Worm (Caenorhabditis elegans) whole organism, L3 larva: Measurements from ENCODE around the gene qns-1.

Source experiments
- ZK546.5 ChIP-seq: sonication (generic microtip); optimal IDR thresholded peaks from 2 replicates; lab custom pipeline; 2017; ENCODE audit warnings: missing biosample characterization, missing genetic modification characterization
- aly-2 ChIP-seq: fragments of 150-350 bp; optimal IDR thresholded peaks from 2 replicates; lab custom pipeline; 2014; ENCODE audit warnings: missing biosample characterization, missing genetic modification characterization
- egl-27 ChIP-seq: sonication (generic microtip); optimal IDR thresholded peaks from 4 replicates; lab custom pipeline; 2017; ENCODE audit warnings: missing biosample characterization, missing genetic modification reagents, missing genetic modification characterization
- elt-2 ChIP-seq: sonication (generic microtip); optimal IDR thresholded peaks from 2 replicates; lab custom pipeline; 2016; ENCODE audit warnings: missing genetic modification reagents, mild to moderate bottlenecking, missing genetic modification characterization, missing compliant biosample characterization
- fkh-10 ChIP-seq: sonication (generic microtip); optimal IDR thresholded peaks from 2 replicates; lab custom pipeline; 2017; ENCODE audit warnings: missing biosample characterization, missing genetic modification reagents, missing genetic modification characterization
- nhr-12 ChIP-seq: fragments of 150-350 bp; optimal IDR thresholded peaks from 2 replicates; lab custom pipeline; 2014; ENCODE audit warnings: missing biosample characterization, missing genetic modification characterization
- nhr-23 ChIP-seq: fragments of 150-350 bp; optimal IDR thresholded peaks from 2 replicates; lab custom pipeline; 2014; ENCODE audit warnings: missing biosample characterization, missing genetic modification reagents, missing genetic modification characterization
- nhr-237 ChIP-seq: fragments of 150-350 bp; optimal IDR thresholded peaks from 2 replicates; lab custom pipeline; 2014; ENCODE audit warnings: missing biosample characterization, missing genetic modification characterization
- nhr-76 ChIP-seq: fragments of 150-350 bp; sonication (generic microtip); optimal IDR thresholded peaks from 5 replicates; lab custom pipeline; 2014; ENCODE audit warnings: missing biosample characterization, missing genetic modification characterization
- snpc-4 ChIP-seq: fragments of 150-350 bp; optimal IDR thresholded peaks from 2 replicates; lab custom pipeline; 2014; ENCODE audit warnings: missing biosample characterization, missing genetic modification characterization

DNA sequence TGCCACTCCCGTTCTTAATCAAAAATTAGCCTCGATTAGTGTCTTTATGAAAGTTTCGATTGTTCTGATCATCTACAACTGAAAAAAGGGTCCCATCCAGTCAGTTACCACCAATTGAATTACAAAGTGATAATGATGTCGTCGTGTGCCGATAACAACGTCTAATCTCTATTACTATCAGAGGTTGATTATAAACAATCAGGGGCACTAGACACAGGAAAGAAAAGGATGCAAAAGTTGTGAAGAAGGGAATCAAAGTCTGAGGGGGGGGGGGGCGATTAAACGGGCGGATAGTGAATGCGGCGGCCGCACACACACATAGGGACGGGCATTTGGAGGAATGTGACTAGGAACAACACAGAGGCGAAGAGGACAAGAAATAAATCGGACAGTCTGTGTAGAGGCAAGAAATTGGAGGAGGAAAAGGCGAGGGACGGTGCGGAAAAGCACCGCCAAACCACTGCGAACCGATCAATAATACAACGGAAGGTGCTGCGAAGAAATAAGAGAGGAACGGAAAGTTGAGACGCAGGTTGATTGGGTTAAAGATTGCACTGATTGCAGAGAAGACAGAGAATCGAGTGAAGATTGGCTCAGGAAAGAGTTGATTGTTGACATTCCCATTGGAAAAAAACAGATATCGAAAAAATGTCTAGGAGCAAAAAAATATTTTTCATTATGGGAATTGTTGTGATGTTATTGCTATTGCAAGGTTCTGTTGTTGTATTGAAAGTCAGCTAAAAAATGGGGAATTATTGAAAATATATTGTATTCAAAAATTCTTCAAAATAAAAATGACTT, 44.0 kb downstream of the qns-1 start:
- TF ChIP-seq elt-2 (tag; lab: Kevin White, UChicago) (peak; percentile 45), nhr-237 (tag; lab: Kevin White, UChicago) (no peak), nhr-12 (tag; lab: Kevin White, UChicago) (no peak), egl-27 (tag; lab: Kevin White, UChicago) (no peak), aly-2 (no peak), snpc-4 (tag; lab: Kevin White, UChicago) (no peak), nhr-23 (no peak), ZK546.5 (tag; lab: Kevin White, UChicago) (no peak), fkh-10 (no peak), nhr-76 (tag; lab: Kevin White, UChicago) (no peak)
